Fruit fly (Drosophila melanogaster) whole organism, embryonic: ENCODE measurements around the gene Ac78C.

ENCODE experiments used
- BEAF-32 ChIP-seq: fragments of 200-800 bp; sonication (Bioruptor generic); optimal IDR thresholded peaks from 3 replicates; lab custom pipeline; 2017; ENCODE audit warnings: missing biosample characterization, missing genetic modification characterization, mild to moderate bottlenecking, moderate library complexity, missing genetic modification reagents
- Bgb ChIP-seq: fragments of 200-800 bp; sonication (Bioruptor generic); IDR thresholded peaks from 2 replicates; pipeline ENCODE4 v1.3.6; 2022; ENCODE audit warnings: missing biosample characterization, missing genetic modification characterization; ENCODE audit not compliant: partially characterized antibody
- Blimp-1 ChIP-seq: fragments of 200-800 bp; sonication (Bioruptor generic); optimal IDR thresholded peaks from 3 replicates; lab custom pipeline; 2018; ENCODE audit warnings: missing biosample characterization, missing genetic modification characterization, mild to moderate bottlenecking, moderate library complexity, missing genetic modification reagents
- CG10431 ChIP-seq: fragments of 200-800 bp; sonication (Bioruptor generic); optimal IDR thresholded peaks from 3 replicates; lab custom pipeline; 2018; ENCODE audit warnings: missing biosample characterization, mild to moderate bottlenecking, missing genetic modification characterization
- CG10959 ChIP-seq: fragments of 200-800 bp; sonication (Bioruptor generic); IDR thresholded peaks from 2 replicates; pipeline ENCODE4 v1.3.6; 2022; ENCODE audit warnings: missing biosample characterization, missing genetic modification characterization
- CG11560 ChIP-seq: fragments of 200-800 bp; sonication (Bioruptor generic); IDR thresholded peaks from 3 replicates; pipeline ENCODE4 v1.3.6; 2022; ENCODE audit warnings: missing biosample characterization, missing genetic modification characterization
- CG12155 ChIP-seq: fragments of 200-800 bp; sonication (Bioruptor generic); optimal IDR thresholded peaks from 3 replicates; lab custom pipeline; 2016; ENCODE audit warnings: missing biosample characterization, missing genetic modification characterization
- CG13424 ChIP-seq: fragments of 200-800 bp; sonication (Bioruptor generic); optimal IDR thresholded peaks from 2 replicates; lab custom pipeline; 2019; ENCODE audit warnings: missing biosample characterization, mild to moderate bottlenecking, missing genetic modification characterization, moderate library complexity
- CG15514 ChIP-seq: fragments of 200-800 bp; sonication (Bioruptor generic); optimal IDR thresholded peaks from 3 replicates; lab custom pipeline; 2017; ENCODE audit warnings: missing biosample characterization, missing genetic modification characterization, mild to moderate bottlenecking, moderate library complexity, missing genetic modification reagents
- CG15601 ChIP-seq: fragments of 200-800 bp; sonication (Bioruptor generic); optimal IDR thresholded peaks from 3 replicates; lab custom pipeline; 2019; ENCODE audit warnings: missing biosample characterization, mild to moderate bottlenecking, missing genetic modification characterization, moderate library complexity
- CG16815 ChIP-seq: fragments of 200-800 bp; sonication (Bioruptor generic); optimal IDR thresholded peaks from 3 replicates; lab custom pipeline; 2017; ENCODE audit warnings: missing biosample characterization, mild to moderate bottlenecking, missing genetic modification characterization
- CG17568 ChIP-seq: fragments of 200-800 bp; sonication (Bioruptor generic); optimal IDR thresholded peaks from 2 replicates; lab custom pipeline; 2018; ENCODE audit warnings: missing biosample characterization, mild to moderate bottlenecking, missing genetic modification characterization, moderate library complexity
- CG1792 ChIP-seq: fragments of 200-800 bp; sonication (Bioruptor generic); optimal IDR thresholded peaks from 2 replicates; lab custom pipeline; 2016; ENCODE audit warnings: missing biosample characterization, missing genetic modification characterization
- CG2875 ChIP-seq: fragments of 200-800 bp; sonication (Bioruptor generic); optimal IDR thresholded peaks from 2 replicates; lab custom pipeline; 2017; ENCODE audit warnings: missing biosample characterization, mild to moderate bottlenecking, missing genetic modification characterization, missing genetic modification reagents
- CG3726 ChIP-seq: fragments of 200-800 bp; sonication (Bioruptor generic); IDR thresholded peaks from 3 replicates; pipeline ENCODE4, ENCODE4 v1.3.6; 2022; ENCODE audit warnings: missing biosample characterization, missing genetic modification characterization
- CG4328 ChIP-seq: fragments of 200-800 bp; sonication (Bioruptor generic); optimal IDR thresholded peaks from 3 replicates; lab custom pipeline; 2017; ENCODE audit warnings: missing biosample characterization, missing genetic modification reagents, missing genetic modification characterization
- Deaf1 ChIP-seq: fragments of 200-800 bp; optimal IDR thresholded peaks from 3 replicates; lab custom pipeline; 2019; ENCODE audit warnings: missing biosample characterization, mild to moderate bottlenecking, missing genetic modification characterization, moderate library complexity
- GATAe ChIP-seq: fragments of 200-800 bp; sonication (Bioruptor generic); conservative IDR thresholded peaks from 2 replicates; pipeline ENCODE4 v1.3.6; 2022; ENCODE audit warnings: missing biosample characterization, missing genetic modification characterization
- Gug ChIP-seq: fragments of 200-800 bp; sonication (Bioruptor generic); IDR thresholded peaks from 4 replicates; pipeline ENCODE4 v1.3.6; 2022; ENCODE audit warnings: missing biosample characterization, missing genetic modification characterization
- Med ChIP-seq: fragments of 200-800 bp; sonication (Bioruptor generic); peaks from one replicate; lab custom pipeline; 2016; ENCODE audit warnings: missing biosample characterization, missing genetic modification characterization, mild to moderate bottlenecking, inconsistent platforms, moderate library complexity
- Nf-YA ChIP-seq: fragments of 200-800 bp; sonication (Bioruptor generic); IDR thresholded peaks from 2 replicates; pipeline ENCODE4 v1.3.6; 2022; ENCODE audit warnings: missing biosample characterization, missing genetic modification characterization
- Rfx ChIP-seq: fragments of 200-800 bp; sonication (Bioruptor generic); IDR thresholded peaks from 2 replicates; pipeline ENCODE4 v1.3.6; 2022; ENCODE audit warnings: missing biosample characterization, missing genetic modification characterization
- Sox102F ChIP-seq: fragments of 200-800 bp; sonication (Bioruptor generic); optimal IDR thresholded peaks from 2 replicates; lab custom pipeline; 2018; ENCODE audit warnings: missing biosample characterization, mild to moderate bottlenecking, missing genetic modification characterization, moderate library complexity
- Stat92E ChIP-seq, 3 experiments: fragments of >200 bp in 2 of 3; fragments of 200-800 bp in 1 of 3; sonication (Bioruptor generic) in 1 of 3; optimal IDR thresholded peaks; 2 replicates each; lab custom pipeline; 2017 to 2019; ENCODE audit warnings: missing biosample characterization in 3 of 3, missing genetic modification characterization in 3 of 3, mild to moderate bottlenecking in 1 of 3, moderate library complexity in 1 of 3
- Xbp1 ChIP-seq: fragments of 200-800 bp; sonication (Bioruptor generic); optimal IDR thresholded peaks from 3 replicates; lab custom pipeline; 2016; ENCODE audit warnings: missing biosample characterization, mild to moderate bottlenecking, missing genetic modification characterization
- caup ChIP-seq: fragments of 200-800 bp; sonication (Bioruptor generic); optimal IDR thresholded peaks from 3 replicates; lab custom pipeline; 2017; ENCODE audit warnings: missing biosample characterization, mild to moderate bottlenecking, missing genetic modification characterization, moderate library complexity; ENCODE audit not compliant: severe bottlenecking
- chm ChIP-seq: fragments of 200-800 bp; sonication (Bioruptor generic); IDR thresholded peaks from 2 replicates; pipeline ENCODE4 v1.3.6; 2022; ENCODE audit warnings: missing biosample characterization, missing genetic modification characterization
- croc ChIP-seq: fragments of 200-800 bp; sonication (Bioruptor generic); conservative IDR thresholded peaks from 3 replicates; pipeline ENCODE4 v1.3.6; 2022; ENCODE audit warnings: missing biosample characterization, missing genetic modification characterization
- crp ChIP-seq, 2 experiments: fragments of 200-800 bp; sonication (Bioruptor generic); optimal IDR thresholded peaks; 2 replicates in 1 of 2; 3 replicates in 1 of 2; lab custom pipeline; 2017; ENCODE audit warnings: missing biosample characterization in 2 of 2, missing genetic modification characterization in 2 of 2, mild to moderate bottlenecking in 1 of 2, moderate library complexity in 1 of 2
- esg ChIP-seq: fragments of 200-800 bp; sonication (Bioruptor generic); conservative IDR thresholded peaks from 2 replicates; pipeline ENCODE4 v1.3.6; 2022; ENCODE audit warnings: missing biosample characterization, missing genetic modification characterization
- ewg ChIP-seq: fragments of 200-800 bp; sonication (Bioruptor generic); optimal IDR thresholded peaks from 3 replicates; lab custom pipeline; 2017; ENCODE audit warnings: mild to moderate bottlenecking, missing biosample characterization, missing genetic modification reagents, missing genetic modification characterization
- gfzf ChIP-seq: fragments of 200-800 bp; sonication (Bioruptor generic); optimal IDR thresholded peaks from 2 replicates; lab custom pipeline; 2016; ENCODE audit warnings: missing biosample characterization, mild to moderate bottlenecking, missing genetic modification characterization, moderate library complexity
- h ChIP-seq: fragments of >200 bp; optimal IDR thresholded peaks from 2 replicates; lab custom pipeline; 2017
- jigr1 ChIP-seq: fragments of 200-800 bp; sonication (Bioruptor generic); IDR thresholded peaks from 3 replicates; pipeline ENCODE4 v1.3.6; 2022; ENCODE audit warnings: missing biosample characterization, missing genetic modification characterization
- jing ChIP-seq: fragments of 200-800 bp; sonication (Bioruptor generic); optimal IDR thresholded peaks from 2 replicates; lab custom pipeline; 2018; ENCODE audit warnings: missing biosample characterization, mild to moderate bottlenecking, missing genetic modification characterization
- kay ChIP-seq: fragments of 200-800 bp; sonication (Bioruptor generic); optimal IDR thresholded peaks from 2 replicates; lab custom pipeline; 2016; ENCODE audit warnings: missing biosample characterization, missing genetic modification characterization
- lola ChIP-seq, 3 experiments: fragments of >200 bp in 2 of 3; fragments of 200-800 bp in 1 of 3; sonication (Bioruptor generic) in 1 of 3; optimal IDR thresholded peaks; 2 replicates each; lab custom pipeline; 2017 to 2019; ENCODE audit warnings: missing biosample characterization in 3 of 3, missing genetic modification characterization in 3 of 3, mild to moderate bottlenecking in 1 of 3, moderate library complexity in 1 of 3
- maf-S ChIP-seq: fragments of 200-800 bp; sonication (Bioruptor generic); optimal IDR thresholded peaks from 2 replicates; lab custom pipeline; 2016; ENCODE audit warnings: missing biosample characterization, missing genetic modification characterization
- nerfin-1 ChIP-seq: fragments of 200-800 bp; sonication (Bioruptor generic); optimal IDR thresholded peaks from 3 replicates; lab custom pipeline; 2019; ENCODE audit warnings: missing biosample characterization, mild to moderate bottlenecking, missing genetic modification characterization, moderate library complexity
- nom ChIP-seq: fragments of 200-800 bp; sonication (Bioruptor generic); optimal IDR thresholded peaks from 2 replicates; lab custom pipeline; 2017; ENCODE audit warnings: missing biosample characterization, missing genetic modification characterization, mild to moderate bottlenecking, moderate library complexity, missing genetic modification reagents
- oc ChIP-seq: fragments of 200-800 bp; sonication (Bioruptor generic); optimal IDR thresholded peaks from 2 replicates; lab custom pipeline; 2018; ENCODE audit warnings: missing biosample characterization, mild to moderate bottlenecking, missing genetic modification characterization, moderate library complexity
- onecut ChIP-seq: fragments of 200-800 bp; sonication (Bioruptor generic); IDR thresholded peaks from 2 replicates; pipeline ENCODE4 v1.3.6; 2022; ENCODE audit warnings: missing biosample characterization, missing genetic modification characterization
- row ChIP-seq: fragments of 200-800 bp; sonication (Bioruptor generic); IDR thresholded peaks from 3 replicates; pipeline ENCODE4 v1.3.6; 2022; ENCODE audit warnings: missing biosample characterization, missing genetic modification characterization
- scrt ChIP-seq: fragments of 200-800 bp; sonication (Bioruptor generic); optimal IDR thresholded peaks from 2 replicates; lab custom pipeline; 2018; ENCODE audit warnings: missing biosample characterization, mild to moderate bottlenecking, missing genetic modification characterization, moderate library complexity
- sd ChIP-seq: fragments of 200-800 bp; sonication (Bioruptor generic); optimal IDR thresholded peaks from 3 replicates; lab custom pipeline; 2018; ENCODE audit warnings: missing biosample characterization, mild to moderate bottlenecking, missing genetic modification characterization, moderate library complexity
- seq ChIP-seq: fragments of 200-800 bp; sonication (Bioruptor generic); IDR thresholded peaks from 2 replicates; pipeline ENCODE4 v1.3.6; 2022; ENCODE audit warnings: missing biosample characterization, missing genetic modification characterization
- slp2 ChIP-seq: fragments of 200-800 bp; sonication (Bioruptor generic); optimal IDR thresholded peaks from 2 replicates; lab custom pipeline; 2016; ENCODE audit warnings: missing biosample characterization, missing genetic modification characterization
- tna ChIP-seq: fragments of 200-800 bp; sonication (Bioruptor generic); IDR thresholded peaks from 2 replicates; pipeline ENCODE4 v1.3.6; 2022; ENCODE audit warnings: missing biosample characterization, missing genetic modification characterization; ENCODE audit not compliant: partially characterized antibody
- unc-4 ChIP-seq: fragments of 200-800 bp; sonication (Bioruptor generic); IDR thresholded peaks from 2 replicates; pipeline ENCODE4 v1.3.6; 2022; ENCODE audit warnings: missing biosample characterization, missing genetic modification characterization; ENCODE audit not compliant: partially characterized antibody

Gene Ac78C

dm6 chr3L:21194392-21194925 lies 22.7 kb upstream of the Ac78C start (continued):
- TF ChIP-seq croc (no peak), caup (GFP tag; lab: Kevin White, UChicago) (no peak), slp2 (GFP tag; lab: Kevin White, UChicago) (no peak), CG12155 (GFP tag; lab: Kevin White, UChicago) (no peak), CG2875 (no peak), h (no peak), maf-S (GFP tag; lab: Kevin White, UChicago) (no peak), CG10959 (GFP tag; lab: Robert Waterston, UW) (no peak), ewg (GFP tag; lab: Kevin White, UChicago) (peak; percentile 86), CG1792 (GFP tag; lab: Kevin White, UChicago) (no peak), row (GFP tag; lab: Robert Waterston, UW) (0 out of 3 replicates have a peak, but pooled peaks have one; percentile 9), Deaf1 (peak; percentile 53), CG16815 (no peak), jing (GFP tag; lab: Kevin White, UChicago) (no peak), CG15601 (no peak), kay (no peak), Stat92E (GFP tag; optimal IDR thresholded peaks at IDR 0.05; lab: Kevin White, UChicago) (no peak), CG3726 (no peak), Nf-YA (no peak), Med (GFP tag; lab: Kevin White, UChicago) (peak; percentile 46), Rfx (GFP tag; lab: Robert Waterston, UW) (no peak), tna (GFP tag; lab: Robert Waterston, UW) (no peak), lola (GFP tag; optimal IDR thresholded peaks at IDR 0.05; lab: Kevin White, UChicago) (no peak), chm (GFP tag; lab: Robert Waterston, UW) (no peak), sd (tag; lab: Kevin White, UChicago) (peak; percentile 65), BEAF-32 (GFP tag; lab: Kevin White, UChicago) (no peak), CG13424 (no peak), Blimp-1 (GFP tag; lab: Kevin White, UChicago) (no peak), CG10431 (GFP tag; lab: Kevin White, UChicago) (no peak), nom (GFP tag; lab: Kevin White, UChicago) (no peak), nerfin-1 (peak; percentile 85), jigr1 (GFP tag; lab: Robert Waterston, UW) (no peak), CG11560 (tag; lab: Robert Waterston, UW) (no peak), GATAe (no peak), Gug (no peak), gfzf (GFP tag; lab: Kevin White, UChicago) (no peak), CG15514 (GFP tag; lab: Kevin White, UChicago) (peak; percentile 12), Sox102F (GFP tag; lab: Kevin White, UChicago) (no peak), seq (0 out of 2 replicates have a peak, but pooled peaks have one; percentile 22), unc-4 (GFP tag; lab: Robert Waterston, UW) (no peak), scrt (peak; percentile 2), CG17568 (GFP tag; lab: Kevin White, UChicago) (no peak), Bgb (no peak), oc (no peak), CG4328 (GFP tag; lab: Kevin White, UChicago) (no peak), crp (GFP tag; optimal IDR thresholded peaks at IDR 0.05; lab: Kevin White, UChicago) (no peak), Xbp1 (GFP tag; lab: Kevin White, UChicago) (no peak), onecut (GFP tag; lab: Robert Waterston, UW) (peak; percentile 87), esg (GFP tag; lab: Robert Waterston, UW) (no peak)
